Worm (Caenorhabditis elegans) whole organism, young adult: Measurements from ENCODE around the gene dlc-1.

Experiments used
- B0019.2 ChIP-seq: fragments of 200-800 bp; sonication (Bioruptor generic); conservative IDR thresholded peaks from 2 replicates; pipeline ENCODE4 v1.3.6; 2022; ENCODE audit warnings: missing genetic modification reagents, missing genetic modification characterization, missing compliant biosample characterization
- F39B2.1 ChIP-seq: fragments of 200-800 bp; sonication (Bioruptor generic); IDR thresholded peaks from 2 replicates; pipeline ENCODE4 v1.3.6; 2022; ENCODE audit warnings: missing genetic modification reagents, missing genetic modification characterization, missing compliant biosample characterization
- F49E8.2 ChIP-seq: sonication (generic microtip); optimal IDR thresholded peaks from 3 replicates; lab custom pipeline; 2017; ENCODE audit warnings: missing genetic modification characterization, mild to moderate bottlenecking, missing compliant biosample characterization, antibody characterized with exemption, moderate library complexity; ENCODE audit not compliant: insufficient read depth
- Y53F4B.3 ChIP-seq: fragments of 200-800 bp; sonication (Bioruptor generic); IDR thresholded peaks from 2 replicates; pipeline ENCODE4 v1.3.6; 2022; ENCODE audit warnings: missing genetic modification reagents, missing genetic modification characterization, missing compliant biosample characterization
- Y79H2A.3 ChIP-seq: fragments of 200-800 bp; sonication (Bioruptor generic); conservative IDR thresholded peaks from 2 replicates; pipeline ENCODE4 v1.3.6; 2022; ENCODE audit warnings: missing genetic modification reagents, missing genetic modification characterization, missing compliant biosample characterization
- ZK185.1 ChIP-seq: sonication (generic microtip); optimal IDR thresholded peaks from 2 replicates; lab custom pipeline; 2016; ENCODE audit warnings: mild to moderate bottlenecking, missing genetic modification characterization, missing compliant biosample characterization; ENCODE audit not compliant: poor library complexity, severe bottlenecking
- athp-1 ChIP-seq: sonication (generic microtip); optimal IDR thresholded peaks from 2 replicates; lab custom pipeline; 2017; ENCODE audit warnings: mild to moderate bottlenecking, missing genetic modification characterization, missing compliant biosample characterization
- dox-1 ChIP-seq: fragments of 200-800 bp; sonication (Bioruptor generic); IDR thresholded peaks from 2 replicates; pipeline ENCODE4 v1.3.6; 2022; ENCODE audit warnings: missing genetic modification reagents, missing genetic modification characterization, missing compliant biosample characterization
- madf-8 ChIP-seq: fragments of 200-800 bp; sonication (Bioruptor generic); conservative IDR thresholded peaks from 2 replicates; pipeline ENCODE4 v1.3.6; 2022; ENCODE audit warnings: missing genetic modification reagents, missing genetic modification characterization, missing compliant biosample characterization
- sptf-2 ChIP-seq: fragments of 200-800 bp; sonication (Bioruptor generic); optimal IDR thresholded peaks from 2 replicates; lab custom pipeline; 2018; ENCODE audit warnings: mild to moderate bottlenecking, missing genetic modification characterization, missing compliant biosample characterization
- tbx-9 ChIP-seq: sonication (generic microtip); optimal IDR thresholded peaks from 2 replicates; lab custom pipeline; 2016; ENCODE audit warnings: borderline replicate concordance, missing genetic modification characterization, inconsistent platforms, missing compliant biosample characterization
- unc-62 ChIP-seq: fragments of 150-350 bp; optimal IDR thresholded peaks from 2 replicates; lab custom pipeline; 2014; ENCODE audit warnings: missing biosample characterization, missing genetic modification reagents, missing genetic modification characterization

ce11 chrIII:6450596-6450995, 13.0 kb downstream of the dlc-1 start, which contains the start of gene T26A5.6:
- TF ChIP-seq unc-62 (GFP tag; lab: Kevin White, UChicago) (no peak), F39B2.1 (GFP tag; lab: Robert Waterston, UW) (no peak), Y53F4B.3 (no peak), athp-1 (tag; lab: Kevin White, UChicago) (no peak), tbx-9 (no peak), Y79H2A.3 (GFP tag; lab: Robert Waterston, UW) (no peak), F49E8.2 (tag; lab: Kevin White, UChicago) (no peak), B0019.2 (GFP tag; lab: Robert Waterston, UW) (no peak), sptf-2 (GFP tag; lab: Kevin White, UChicago) (no peak), dox-1 (GFP tag; lab: Robert Waterston, UW) (no peak), madf-8 (GFP tag; lab: Robert Waterston, UW) (no peak), ZK185.1 (no peak)
